Fruit fly (Drosophila melanogaster) S2 (cell line): Measurements from ENCODE around the gene CG32192.

ENCODE experiments used
- CG8478 ChIP-seq: fragments of >200 bp; optimal IDR thresholded peaks from 2 replicates; lab custom pipeline; 2018
- CTCF ChIP-seq, 2 experiments: fragments of >200 bp; optimal IDR thresholded peaks; 2 replicates each; lab custom pipeline; 2018

dm6 chr3L:18083994-18084393 is 43.9 kb downstream of the CG32192 start:
- TF ChIP-seq CTCF (optimal IDR thresholded peaks at IDR 0.05; lab: Kevin White, UChicago), result no peak
- TF ChIP-seq CG8478, result no peak
